Fruit fly (Drosophila melanogaster) S2 (cell line): ENCODE results near the gene CG12182.

ENCODE experiments used
- CG8478 ChIP-seq: fragments of >200 bp; optimal IDR thresholded peaks from 2 replicates; lab custom pipeline; 2018
- CTCF ChIP-seq, 2 experiments: fragments of >200 bp; optimal IDR thresholded peaks; 2 replicates each; lab custom pipeline; 2018

The CG12182 gene

dm6 chr3L:2566029-2566428 lies 33.4 kb downstream of the CG12182 start:
- TF ChIP-seq CG8478 (lab: Kevin White, UChicago) = no peak
- TF ChIP-seq CTCF (optimal IDR thresholded peaks at IDR 0.05; lab: Kevin White, UChicago) = no peak

- TF ChIP-seq CG8478 (lab: Kevin White, UChicago) = no peak
- TF ChIP-seq CTCF (optimal IDR thresholded peaks at IDR 0.05; lab: Kevin White, UChicago) = no peak
These were observed 43.7 kb downstream of the CG12182 start for dm6 chr3L:2555670-2556069.

dm6 chr3L:2554118-2554814 lies 45.1 kb downstream of the CG12182 start, which contains the start of gene Spn:
TSS of gene Spn (minus strand) at chr3L:2554292.
- TF ChIP-seq CTCF (optimal IDR thresholded peaks at IDR 0.05; lab: Kevin White, UChicago) (peak; percentile 42 to 55), CG8478 (lab: Kevin White, UChicago) (no peak)

DNA sequence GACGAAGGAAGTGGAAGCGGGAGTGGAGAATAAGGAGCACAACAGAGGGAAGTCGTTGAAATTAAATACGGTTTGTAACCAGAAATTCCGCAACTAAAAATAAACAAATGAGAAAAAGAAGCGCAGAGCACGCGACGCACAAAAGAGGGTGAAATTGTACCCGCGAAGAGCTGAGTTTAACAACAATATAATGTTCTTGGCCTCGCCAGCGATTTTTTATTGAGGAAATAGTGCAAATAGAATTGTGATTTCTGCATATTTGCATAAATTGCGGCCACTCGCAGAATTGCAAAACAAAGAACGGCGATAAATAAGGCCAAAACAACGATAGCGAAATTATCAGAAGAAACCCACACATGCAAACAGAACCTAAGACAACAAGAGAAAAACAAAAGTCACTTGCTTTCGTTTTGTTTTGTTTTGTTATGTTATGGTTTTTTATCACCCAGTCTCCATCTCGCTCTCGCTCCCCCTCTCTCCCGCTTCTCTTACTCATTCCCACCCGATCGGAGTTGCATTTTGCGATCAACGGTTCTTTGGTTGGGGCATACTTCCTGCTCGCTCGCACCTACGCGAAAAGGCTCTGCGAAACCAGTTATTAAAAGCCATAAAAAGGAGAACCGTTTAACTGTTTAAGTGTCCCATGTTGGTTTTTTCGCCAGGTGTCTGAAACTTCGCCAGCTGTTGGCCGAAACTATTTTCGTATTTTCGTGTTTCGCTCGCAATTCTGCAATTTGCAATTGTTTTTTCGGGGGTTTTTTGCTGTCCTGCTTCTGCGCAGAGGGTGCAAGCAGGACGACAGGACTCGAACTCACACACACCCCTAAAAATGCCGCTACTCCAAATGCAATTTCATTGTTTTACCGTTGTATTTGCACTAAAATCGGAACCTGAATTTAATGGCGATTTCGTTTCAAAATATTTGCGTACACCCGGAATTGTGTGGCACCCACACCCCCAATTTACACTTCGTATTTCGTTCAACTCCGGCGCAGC lies 46.2 kb downstream of the CG12182 start:
- TF ChIP-seq CTCF (optimal IDR thresholded peaks at IDR 0.05; lab: Kevin White, UChicago) (no peak), CG8478 (lab: Kevin White, UChicago) (no peak)

DNA sequence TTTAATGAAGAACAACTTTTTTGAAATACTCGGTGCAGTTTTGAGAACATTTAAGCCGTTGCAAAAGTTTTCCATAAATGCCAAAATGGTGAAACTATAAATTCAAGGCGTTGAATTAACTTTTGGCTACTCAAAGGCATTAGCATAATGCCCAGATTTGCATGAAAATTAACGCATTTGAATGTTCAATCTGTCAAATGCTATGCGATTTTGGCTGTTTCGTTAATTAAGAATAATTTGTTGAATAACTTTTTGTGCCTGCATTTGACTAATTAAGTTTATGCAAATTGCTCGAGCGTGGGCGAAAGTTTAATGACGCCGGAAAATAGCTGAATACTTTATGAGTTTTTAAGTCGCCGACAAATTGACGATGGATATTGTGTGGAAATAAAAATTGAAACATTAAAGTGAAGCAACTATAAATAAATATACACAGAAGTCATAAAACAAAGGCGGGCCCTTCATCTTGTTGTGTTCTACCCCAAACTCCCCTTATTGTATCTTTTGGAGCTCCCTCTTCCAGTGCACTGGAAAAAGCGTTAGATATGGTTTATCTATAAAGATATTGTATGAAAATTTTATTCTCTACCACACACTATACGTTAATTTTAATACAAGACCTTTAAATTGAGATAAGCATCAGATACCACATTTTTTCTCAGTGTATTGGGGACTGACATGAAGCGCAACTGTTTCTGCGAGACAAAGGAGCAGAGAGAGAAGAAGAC lies 47.1 kb downstream of the CG12182 start:
- no peak for TF ChIP-seq CTCF (optimal IDR thresholded peaks at IDR 0.05; lab: Kevin White, UChicago)
- TF ChIP-seq CG8478 (lab: Kevin White, UChicago) = no peak

dm6 chr3L:2551137-2551676 lies 48.2 kb downstream of the CG12182 start:
- no peak for TF ChIP-seq CTCF (optimal IDR thresholded peaks at IDR 0.05; lab: Kevin White, UChicago)
- TF ChIP-seq CG8478 (lab: Kevin White, UChicago) = no peak

DNA sequence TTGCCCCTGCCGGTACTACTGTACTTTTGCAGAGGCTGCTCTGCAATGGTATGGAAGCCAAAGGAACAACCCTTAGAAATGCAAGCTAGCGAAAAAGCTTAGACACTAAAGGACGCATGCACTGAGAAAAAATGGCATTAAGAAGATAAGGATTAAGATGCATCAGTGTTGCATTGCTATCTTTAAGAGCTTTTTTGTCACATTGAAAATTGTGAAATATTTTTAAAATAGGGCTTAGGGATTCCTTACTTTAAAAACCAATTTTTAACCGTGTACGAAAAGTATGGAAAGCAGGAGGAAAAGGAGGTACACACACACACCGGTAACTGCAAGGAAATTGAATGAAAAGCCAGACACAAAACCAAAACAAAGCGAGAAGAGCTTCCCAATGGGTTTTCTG lies 50.4 kb downstream of the CG12182 start:
- TF ChIP-seq CTCF (optimal IDR thresholded peaks at IDR 0.05; lab: Kevin White, UChicago) (no peak), CG8478 (lab: Kevin White, UChicago) (no peak)

dm6 chr3L:2545913-2546312 lies 53.5 kb downstream of the CG12182 start:
- TF ChIP-seq CTCF (optimal IDR thresholded peaks at IDR 0.05; lab: Kevin White, UChicago) = no peak
- TF ChIP-seq CG8478 (lab: Kevin White, UChicago) = no peak
